Worm (Caenorhabditis elegans): ENCODE measurements around the gene F11D11.22.

ce11 chrV:18803260-18803659 lies 41.1 kb downstream of the F11D11.22 start, which contains the start of gene C54E10.10:
- TF ChIP-seq cog-1 (tag; optimal IDR thresholded peaks at IDR 0.05) (no peak), tab-1 (GFP tag; IDR thresholded peaks at IDR 0.05) (no peak), ztf-29 (GFP tag; IDR thresholded peaks at IDR 0.05) (no peak), flt-1 (GFP tag; IDR thresholded peaks at IDR 0.05) (no peak)
